Fruit fly (Drosophila melanogaster) whole organism, embryonic: ENCODE data around the gene CG44329.
A peak's percentile ranks its signal among the peaks of the same experiment; 100 is the strongest.

Source experiments
- CG10565 ChIP-seq: fragments of 200-800 bp; sonication (Bioruptor generic); optimal IDR thresholded peaks from 3 replicates; lab custom pipeline; 2016; ENCODE audit warnings: missing biosample characterization, mild to moderate bottlenecking, missing genetic modification characterization
- CG10959 ChIP-seq: fragments of 200-800 bp; sonication (Bioruptor generic); IDR thresholded peaks from 2 replicates; pipeline ENCODE4 v1.3.6; 2022; ENCODE audit warnings: missing biosample characterization, missing genetic modification characterization
- CG12236 ChIP-seq: fragments of 200-800 bp; sonication (Bioruptor generic); optimal IDR thresholded peaks from 2 replicates; lab custom pipeline; 2016; ENCODE audit warnings: missing biosample characterization, missing genetic modification characterization
- CG13424 ChIP-seq: fragments of 200-800 bp; sonication (Bioruptor generic); optimal IDR thresholded peaks from 2 replicates; lab custom pipeline; 2019; ENCODE audit warnings: missing biosample characterization, mild to moderate bottlenecking, missing genetic modification characterization, moderate library complexity
- CG15514 ChIP-seq: fragments of 200-800 bp; sonication (Bioruptor generic); optimal IDR thresholded peaks from 3 replicates; lab custom pipeline; 2017; ENCODE audit warnings: missing biosample characterization, missing genetic modification characterization, mild to moderate bottlenecking, moderate library complexity, missing genetic modification reagents
- CG15696 ChIP-seq: fragments of 200-800 bp; sonication (Bioruptor generic); optimal IDR thresholded peaks from 2 replicates; lab custom pipeline; 2019; ENCODE audit warnings: missing biosample characterization, mild to moderate bottlenecking, missing genetic modification characterization, moderate library complexity
- CG17359 ChIP-seq: fragments of 200-800 bp; sonication (Bioruptor generic); optimal IDR thresholded peaks from 3 replicates; lab custom pipeline; 2018; ENCODE audit warnings: missing biosample characterization, mild to moderate bottlenecking, missing genetic modification characterization, moderate library complexity
- CG17612 ChIP-seq: fragments of 200-800 bp; sonication (Bioruptor generic); IDR thresholded peaks from 2 replicates; pipeline ENCODE4 v1.3.6; 2022; ENCODE audit warnings: missing biosample characterization, missing genetic modification characterization
- CG18599 ChIP-seq: fragments of 200-800 bp; sonication (Bioruptor generic); optimal IDR thresholded peaks from 3 replicates; lab custom pipeline; 2017; ENCODE audit warnings: missing biosample characterization, missing genetic modification characterization, mild to moderate bottlenecking, moderate library complexity, missing genetic modification reagents
- CG3726 ChIP-seq: fragments of 200-800 bp; sonication (Bioruptor generic); IDR thresholded peaks from 3 replicates; pipeline ENCODE4, ENCODE4 v1.3.6; 2022; ENCODE audit warnings: missing biosample characterization, missing genetic modification characterization
- CG7271 ChIP-seq: fragments of 200-800 bp; sonication (Bioruptor generic); optimal IDR thresholded peaks from 2 replicates; lab custom pipeline; 2018; ENCODE audit warnings: missing biosample characterization, mild to moderate bottlenecking, missing genetic modification characterization, moderate library complexity
- CG8478 ChIP-seq: fragments of >200 bp; optimal IDR thresholded peaks from 2 replicates; lab custom pipeline; 2018
- CHES-1-like ChIP-seq: fragments of 200-800 bp; sonication (Bioruptor generic); optimal IDR thresholded peaks from 2 replicates; lab custom pipeline; 2016; ENCODE audit warnings: missing biosample characterization, missing genetic modification characterization
- CkIIα-i1 ChIP-seq: fragments of 200-800 bp; sonication (Bioruptor generic); IDR thresholded peaks from 2 replicates; pipeline ENCODE4 v1.3.6; 2022; ENCODE audit warnings: missing biosample characterization, missing genetic modification characterization
- CrebB ChIP-seq: fragments of 200-800 bp; sonication (Bioruptor generic); optimal IDR thresholded peaks from 3 replicates; lab custom pipeline; 2018; ENCODE audit warnings: missing biosample characterization, mild to moderate bottlenecking, missing genetic modification characterization
- Fer3 ChIP-seq: fragments of 200-800 bp; sonication (Bioruptor generic); optimal IDR thresholded peaks from 2 replicates; lab custom pipeline; 2018; ENCODE audit warnings: missing biosample characterization, mild to moderate bottlenecking, missing genetic modification characterization, moderate library complexity
- HLH3B ChIP-seq: fragments of 200-800 bp; sonication (Bioruptor generic); IDR thresholded peaks from 2 replicates; pipeline ENCODE4 v1.3.6; 2022; ENCODE audit warnings: missing biosample characterization, missing genetic modification characterization
- Hmx ChIP-seq: fragments of 200-800 bp; sonication (Bioruptor generic); optimal IDR thresholded peaks from 2 replicates; lab custom pipeline; 2016; ENCODE audit warnings: missing biosample characterization, missing genetic modification characterization
- Hr51 ChIP-seq, 2 experiments: fragments of 200-800 bp; sonication (Bioruptor generic); optimal IDR thresholded peaks; 2 replicates in 1 of 2; 3 replicates in 1 of 2; lab custom pipeline; 2016 to 2018; ENCODE audit warnings: missing biosample characterization in 2 of 2, missing genetic modification characterization in 2 of 2, mild to moderate bottlenecking in 1 of 2, moderate library complexity in 1 of 2
- Meics ChIP-seq: fragments of 200-800 bp; sonication (Bioruptor generic); optimal IDR thresholded peaks from 2 replicates; lab custom pipeline; 2017; ENCODE audit warnings: missing biosample characterization, mild to moderate bottlenecking, missing genetic modification characterization
- NC2α ChIP-seq: fragments of 200-800 bp; sonication (Bioruptor generic); optimal IDR thresholded peaks from 2 replicates; lab custom pipeline; 2016; ENCODE audit warnings: missing biosample characterization, missing genetic modification characterization
- Opbp ChIP-seq: fragments of 200-800 bp; sonication (Bioruptor generic); IDR thresholded peaks from 3 replicates; pipeline ENCODE4 v1.3.6; 2022; ENCODE audit warnings: missing biosample characterization, missing genetic modification characterization; ENCODE audit not compliant: partially characterized antibody
- PHDP ChIP-seq: fragments of 200-800 bp; sonication (Bioruptor generic); optimal IDR thresholded peaks from 3 replicates; lab custom pipeline; 2018; ENCODE audit warnings: missing biosample characterization, mild to moderate bottlenecking, missing genetic modification characterization, moderate library complexity
- Trl ChIP-seq, 3 experiments: fragments of >200 bp in 2 of 3; fragments of 200-800 bp in 1 of 3; sonication (Bioruptor generic) in 1 of 3; optimal IDR thresholded peaks; 2 replicates in 1 of 3; 3 replicates in 2 of 3; lab custom pipeline; 2016 to 2017; ENCODE audit warnings: missing biosample characterization in 1 of 3, missing genetic modification characterization in 1 of 3
- Xbp1 ChIP-seq: fragments of 200-800 bp; sonication (Bioruptor generic); optimal IDR thresholded peaks from 3 replicates; lab custom pipeline; 2016; ENCODE audit warnings: missing biosample characterization, mild to moderate bottlenecking, missing genetic modification characterization
- ac ChIP-seq: fragments of 200-800 bp; sonication (Bioruptor generic); optimal IDR thresholded peaks from 3 replicates; lab custom pipeline; 2017; ENCODE audit warnings: missing biosample characterization, mild to moderate bottlenecking, missing genetic modification characterization
- ase ChIP-seq: fragments of 200-800 bp; sonication (Bioruptor generic); IDR thresholded peaks from 3 replicates; pipeline ENCODE4 v1.3.6; 2022; ENCODE audit warnings: missing biosample characterization, missing genetic modification characterization
- bsh ChIP-seq, 2 experiments: fragments of 200-800 bp; sonication (Bioruptor generic); optimal IDR thresholded peaks; 2 replicates each; lab custom pipeline; 2017 to 2018; ENCODE audit warnings: mild to moderate bottlenecking in 2 of 2, missing biosample characterization in 2 of 2, missing genetic modification characterization in 2 of 2, moderate library complexity in 1 of 2
- cad ChIP-seq: fragments of >200 bp; optimal IDR thresholded peaks from 2 replicates; lab custom pipeline; 2017; ENCODE audit warnings: missing biosample characterization, missing genetic modification characterization
- cato ChIP-seq: fragments of 200-800 bp; sonication (Bioruptor generic); optimal IDR thresholded peaks from 2 replicates; lab custom pipeline; 2016; ENCODE audit warnings: missing biosample characterization, missing genetic modification characterization, borderline replicate concordance
- emc ChIP-seq: fragments of 200-800 bp; sonication (Bioruptor generic); optimal IDR thresholded peaks from 2 replicates; lab custom pipeline; 2016; ENCODE audit warnings: missing biosample characterization, missing genetic modification characterization
- exex ChIP-seq: fragments of 200-800 bp; sonication (Bioruptor generic); optimal IDR thresholded peaks from 4 replicates; lab custom pipeline; 2018; ENCODE audit warnings: missing biosample characterization, mild to moderate bottlenecking, missing genetic modification characterization, moderate library complexity
- gce ChIP-seq: fragments of 200-800 bp; sonication (Bioruptor generic); IDR thresholded peaks from 3 replicates; pipeline ENCODE4 v1.3.6; 2022; ENCODE audit warnings: missing biosample characterization, missing genetic modification characterization
- gcm2 ChIP-seq: fragments of 200-800 bp; sonication (Bioruptor generic); optimal IDR thresholded peaks from 2 replicates; lab custom pipeline; 2016; ENCODE audit warnings: missing biosample characterization, missing genetic modification characterization
- grau ChIP-seq: fragments of 200-800 bp; optimal IDR thresholded peaks from 3 replicates; lab custom pipeline; 2019; ENCODE audit warnings: missing biosample characterization, mild to moderate bottlenecking, missing genetic modification characterization, moderate library complexity
- inv ChIP-seq: fragments of 200-800 bp; sonication (Bioruptor generic); IDR thresholded peaks from 2 replicates; pipeline ENCODE4 v1.3.6; 2022; ENCODE audit warnings: missing biosample characterization, missing genetic modification characterization; ENCODE audit not compliant: partially characterized antibody
- lov ChIP-seq, 2 experiments: fragments of 200-800 bp in 1 of 2; fragments of >200 bp in 1 of 2; sonication (Bioruptor generic) in 1 of 2; IDR thresholded peaks in 1 of 2; optimal IDR thresholded peaks in 1 of 2; 2 replicates in 1 of 2; 3 replicates in 1 of 2; pipeline versions ENCODE4 v1.3.6 to Lab custom; 2017 to 2022; ENCODE audit warnings: missing biosample characterization in 1 of 2, missing genetic modification characterization in 1 of 2
- luna ChIP-seq: fragments of 200-800 bp; sonication (Bioruptor generic); optimal IDR thresholded peaks from 2 replicates; lab custom pipeline; 2016; ENCODE audit warnings: missing biosample characterization, missing genetic modification characterization
- nom ChIP-seq: fragments of 200-800 bp; sonication (Bioruptor generic); optimal IDR thresholded peaks from 2 replicates; lab custom pipeline; 2017; ENCODE audit warnings: missing biosample characterization, missing genetic modification characterization, mild to moderate bottlenecking, moderate library complexity, missing genetic modification reagents
- pb ChIP-seq: fragments of 200-800 bp; sonication (Bioruptor generic); optimal IDR thresholded peaks from 3 replicates; lab custom pipeline; 2016; ENCODE audit warnings: missing biosample characterization, missing genetic modification characterization
- pnt ChIP-seq: fragments of 200-800 bp; sonication (Bioruptor generic); optimal IDR thresholded peaks from 3 replicates; lab custom pipeline; 2016; ENCODE audit warnings: missing biosample characterization, missing genetic modification characterization
- run ChIP-seq: fragments of 200-800 bp; sonication (Bioruptor generic); optimal IDR thresholded peaks from 3 replicates; lab custom pipeline; 2018; ENCODE audit warnings: missing biosample characterization, mild to moderate bottlenecking, missing genetic modification characterization
- schlank ChIP-seq: fragments of 200-800 bp; sonication (Bioruptor generic); optimal IDR thresholded peaks from 2 replicates; lab custom pipeline; 2018; ENCODE audit warnings: missing biosample characterization, mild to moderate bottlenecking, missing genetic modification characterization
- sisA ChIP-seq: fragments of 200-800 bp; sonication (Bioruptor generic); IDR thresholded peaks from 2 replicates; pipeline ENCODE4 v1.3.6; 2022; ENCODE audit warnings: missing biosample characterization, missing genetic modification characterization
- sug ChIP-seq: fragments of 200-800 bp; optimal IDR thresholded peaks from 2 replicates; lab custom pipeline; 2019; ENCODE audit warnings: missing biosample characterization, mild to moderate bottlenecking, missing genetic modification characterization, moderate library complexity
- toy ChIP-seq: fragments of 200-800 bp; sonication (Bioruptor generic); IDR thresholded peaks from 2 replicates; pipeline ENCODE4 v1.3.6; 2022; ENCODE audit warnings: missing biosample characterization, missing genetic modification characterization
- twi ChIP-seq: fragments of 200-800 bp; optimal IDR thresholded peaks from 2 replicates; lab custom pipeline; 2019; ENCODE audit warnings: missing biosample characterization, mild to moderate bottlenecking, missing genetic modification characterization, moderate library complexity
- tx ChIP-seq: fragments of 200-800 bp; sonication (Bioruptor generic); optimal IDR thresholded peaks from 2 replicates; lab custom pipeline; 2016; ENCODE audit warnings: missing biosample characterization, missing genetic modification characterization
- z ChIP-seq: fragments of 200-800 bp; sonication (Bioruptor generic); IDR thresholded peaks from 3 replicates; pipeline ENCODE4 v1.3.6; 2022; ENCODE audit warnings: missing biosample characterization, missing genetic modification characterization
- zfh1 ChIP-seq: fragments of 200-800 bp; sonication (Bioruptor generic); IDR thresholded peaks from 3 replicates; pipeline ENCODE4 v1.3.6; 2022; ENCODE audit warnings: missing biosample characterization, missing genetic modification characterization

The CG44329 gene

DNA sequence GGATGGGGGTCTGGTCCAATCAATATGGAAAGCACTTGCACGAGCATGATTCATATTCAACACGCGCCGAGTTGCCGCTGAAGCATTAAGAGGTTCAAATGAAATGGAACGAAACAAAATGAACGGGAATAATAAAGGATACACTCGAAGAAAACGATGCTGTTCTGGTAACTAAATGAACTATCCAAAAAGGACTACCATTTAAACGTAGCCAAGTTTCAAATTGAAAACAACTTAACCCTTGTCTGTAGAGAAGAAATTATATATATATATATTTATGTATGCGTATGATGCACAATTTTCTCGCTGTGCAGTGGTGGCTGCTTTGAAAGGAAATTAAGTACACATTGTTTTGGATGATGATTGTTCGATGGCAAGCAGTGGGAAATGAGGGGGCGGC lies 39.9 kb upstream of the CG44329 start (continued):
- TF ChIP-seq luna = no peak
- TF ChIP-seq Opbp (GFP tag; lab: Robert Waterston, UW) = no peak
- TF ChIP-seq Trl (optimal IDR thresholded peaks at IDR 0.05; lab: Kevin White, UChicago) = no peak
- no peak for TF ChIP-seq Trl (GFP tag; optimal IDR thresholded peaks at IDR 0.05; lab: Kevin White, UChicago)
- no peak for TF ChIP-seq HLH3B (GFP tag; lab: Robert Waterston, UW)
- no peak for TF ChIP-seq twi
- TF ChIP-seq tx (GFP tag; lab: Kevin White, UChicago) = no peak
- TF ChIP-seq inv = no peak
- no peak for TF ChIP-seq CG8478
- TF ChIP-seq CG17359 (tag; lab: Kevin White, UChicago) = peak; percentile 29
- no peak for TF ChIP-seq PHDP (tag; lab: Kevin White, UChicago)
- TF ChIP-seq CHES-1-like (GFP tag; lab: Kevin White, UChicago) = no peak
- no peak for TF ChIP-seq ase (GFP tag; lab: Robert Waterston, UW)
- TF ChIP-seq CG18599 = peak; percentile 50
- peak; percentile 7; the same call in 1 of the 3 replicates for TF ChIP-seq zfh1
- TF ChIP-seq CG3726 (GFP tag; lab: Robert Waterston, UW) = no peak; the same call in 2 of the 3 replicates
- TF ChIP-seq Xbp1 (GFP tag; lab: Kevin White, UChicago) = peak; percentile 6
- TF ChIP-seq ac (GFP tag; lab: Kevin White, UChicago) = no peak
- TF ChIP-seq NC2α (GFP tag; lab: Kevin White, UChicago) = no peak
- no peak for TF ChIP-seq lov (optimal IDR thresholded peaks at IDR 0.05; lab: Kevin White, UChicago)
- no peak for TF ChIP-seq lov (GFP tag; IDR thresholded peaks at IDR 0.05; lab: Robert Waterston, UW)
- no peak for TF ChIP-seq CG10565 (GFP tag; lab: Kevin White, UChicago)
- TF ChIP-seq nom (GFP tag; lab: Kevin White, UChicago) = no peak
- no peak for TF ChIP-seq CkIIα-i1 (GFP tag; lab: Robert Waterston, UW)
- no peak for TF ChIP-seq toy (GFP tag; lab: Robert Waterston, UW)
- TF ChIP-seq gcm2 = no peak
- TF ChIP-seq grau (tag; lab: Kevin White, UChicago) = peak; percentile 27
- no peak for TF ChIP-seq CG15696 (tag; lab: Kevin White, UChicago)
- TF ChIP-seq sisA = no peak
- no peak for TF ChIP-seq cad (GFP tag; lab: Kevin White, UChicago)
- TF ChIP-seq Hmx (GFP tag; lab: Kevin White, UChicago) = no peak
- no peak for TF ChIP-seq z (GFP tag; lab: Robert Waterston, UW)
- TF ChIP-seq sug (tag; lab: Kevin White, UChicago) = no peak
- TF ChIP-seq pnt (GFP tag; lab: Kevin White, UChicago) = no peak
- TF ChIP-seq CG7271 (tag; lab: Kevin White, UChicago) = no peak
- peak in 1 of 2 experiments; percentile 20 for TF ChIP-seq bsh (GFP tag; optimal IDR thresholded peaks at IDR 0.05; lab: Kevin White, UChicago)
- no peak for TF ChIP-seq emc (GFP tag; lab: Kevin White, UChicago)
- no peak for TF ChIP-seq pb (GFP tag; lab: Kevin White, UChicago)
- peak; percentile 3 for TF ChIP-seq Meics (GFP tag; lab: Kevin White, UChicago)
- peak; percentile 0 for TF ChIP-seq CG15514 (GFP tag; lab: Kevin White, UChicago)
- no peak for TF ChIP-seq CrebB
- TF ChIP-seq CG12236 (GFP tag; lab: Kevin White, UChicago) = no peak
- peak; percentile 1 for TF ChIP-seq CG13424
- peak; percentile 27 for TF ChIP-seq Fer3 (tag; lab: Kevin White, UChicago)
- TF ChIP-seq cato (GFP tag; lab: Kevin White, UChicago) = no peak
- no peak for TF ChIP-seq run
- no peak for TF ChIP-seq CG17612 (GFP tag; lab: Robert Waterston, UW)
- no peak for TF ChIP-seq gce (GFP tag; lab: Robert Waterston, UW)
- 0 out of 2 replicates have a peak, but pooled peaks have one; percentile 16 for TF ChIP-seq CG10959
- TF ChIP-seq exex (tag; lab: Kevin White, UChicago) = no peak
- no peak for TF ChIP-seq schlank (tag; lab: Kevin White, UChicago)
- TF ChIP-seq Hr51 (GFP tag; optimal IDR thresholded peaks at IDR 0.05; lab: Kevin White, UChicago) = peak in 1 of 2 experiments; percentile 9
